Worm (Caenorhabditis elegans): ENCODE measurements around the gene Y116A8C.30.

DNA sequence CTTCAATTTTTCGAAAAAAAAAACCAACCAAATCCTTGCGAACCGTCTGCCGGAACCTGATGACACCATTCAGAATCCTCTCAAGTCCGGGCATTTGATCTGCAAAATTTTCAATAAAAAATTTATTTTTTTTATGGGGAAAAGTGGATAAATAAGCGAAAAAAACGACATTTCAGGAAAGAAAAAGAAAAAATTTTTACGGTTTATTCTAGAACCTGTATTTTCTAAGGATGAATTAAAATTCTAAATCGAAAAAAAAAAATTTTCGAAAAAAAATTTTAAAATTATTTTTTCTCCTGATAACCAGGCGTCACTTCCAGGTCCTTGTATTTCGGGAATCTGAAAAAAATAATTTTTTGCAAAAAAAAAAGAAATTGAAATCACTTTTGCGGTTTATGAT is 3.4 kb downstream of the Y116A8C.30 start, which contains the start of gene bca-2:
- TF ChIP-seq nfya-1 (tag; optimal IDR thresholded peaks at IDR 0.05; ENCODE audit: borderline replicate concordance, insufficient read depth) (no peak), somi-1 (GFP tag; optimal IDR thresholded peaks at IDR 0.05) (no peak), pha-4 (tag; optimal IDR thresholded peaks at IDR 0.05) (no peak), ztf-6 (GFP tag; IDR thresholded peaks at IDR 0.05) (no peak), unc-62 (GFP tag; optimal IDR thresholded peaks at IDR 0.05) (no peak), let-607 (tag; optimal IDR thresholded peaks at IDR 0.05) (no peak), rec-8 (tag; optimal IDR thresholded peaks at IDR 0.05) (no peak), hmg-1.2 (GFP tag; IDR thresholded peaks at IDR 0.05) (no peak), Y53F4B.3 (GFP tag; IDR thresholded peaks at IDR 0.05) (no peak), snpc-4 (GFP tag; optimal IDR thresholded peaks at IDR 0.05) (no peak), snpc-4 (tag; optimal IDR thresholded peaks at IDR 0.05) (no peak), B0261.1 (tag; optimal IDR thresholded peaks at IDR 0.05) (no peak), ama-1 (optimal IDR thresholded peaks at IDR 0.05) (no peak), ama-1 (GFP tag; optimal IDR thresholded peaks at IDR 0.05) (no peak), unc-130 (GFP tag; optimal IDR thresholded peaks at IDR 0.05) (no peak)
